Fruit fly (Drosophila melanogaster) whole organism, embryonic: ENCODE measurements around the gene cpx.

Experiments used
- BtbVII ChIP-seq: fragments of 200-800 bp; sonication (Bioruptor generic); optimal IDR thresholded peaks from 3 replicates; lab custom pipeline; 2017; ENCODE audit warnings: missing biosample characterization, mild to moderate bottlenecking, missing genetic modification characterization
- CG10267 ChIP-seq: fragments of 200-800 bp; sonication (Bioruptor generic); optimal IDR thresholded peaks from 2 replicates; lab custom pipeline; 2018; ENCODE audit warnings: missing biosample characterization, mild to moderate bottlenecking, missing genetic modification characterization, moderate library complexity
- CG10979 ChIP-seq: fragments of 200-800 bp; sonication (Bioruptor generic); optimal IDR thresholded peaks from 2 replicates; lab custom pipeline; 2018; ENCODE audit warnings: missing biosample characterization, mild to moderate bottlenecking, missing genetic modification characterization, moderate library complexity
- CG12104 ChIP-seq: fragments of 200-800 bp; sonication (Bioruptor generic); optimal IDR thresholded peaks from 3 replicates; lab custom pipeline; 2016; ENCODE audit warnings: missing biosample characterization, missing genetic modification characterization
- CG13123 ChIP-seq: fragments of 200-800 bp; sonication (Bioruptor generic); optimal IDR thresholded peaks from 2 replicates; lab custom pipeline; 2016; ENCODE audit warnings: missing biosample characterization, missing genetic modification characterization
- CG1529 ChIP-seq: fragments of 200-800 bp; sonication (Bioruptor generic); optimal IDR thresholded peaks from 3 replicates; lab custom pipeline; 2018; ENCODE audit warnings: missing biosample characterization, missing genetic modification characterization
- CG17568 ChIP-seq: fragments of 200-800 bp; sonication (Bioruptor generic); optimal IDR thresholded peaks from 2 replicates; lab custom pipeline; 2018; ENCODE audit warnings: missing biosample characterization, mild to moderate bottlenecking, missing genetic modification characterization, moderate library complexity
- CG17829 ChIP-seq: fragments of 200-800 bp; optimal IDR thresholded peaks from 2 replicates; lab custom pipeline; 2019; ENCODE audit warnings: missing biosample characterization, mild to moderate bottlenecking, missing genetic modification characterization, moderate library complexity
- CG1792 ChIP-seq: fragments of 200-800 bp; sonication (Bioruptor generic); optimal IDR thresholded peaks from 2 replicates; lab custom pipeline; 2016; ENCODE audit warnings: missing biosample characterization, missing genetic modification characterization
- CG18011 ChIP-seq: fragments of 200-800 bp; sonication (Bioruptor generic); optimal IDR thresholded peaks from 2 replicates; lab custom pipeline; 2017; ENCODE audit warnings: missing biosample characterization, missing genetic modification characterization, mild to moderate bottlenecking, moderate library complexity, missing genotype
- CG31365 ChIP-seq: fragments of 200-800 bp; sonication (Bioruptor generic); optimal IDR thresholded peaks from 2 replicates; lab custom pipeline; 2018; ENCODE audit warnings: missing biosample characterization, mild to moderate bottlenecking, missing genetic modification characterization
- CG34422 ChIP-seq: fragments of 200-800 bp; sonication (Bioruptor generic); IDR thresholded peaks from 3 replicates; pipeline ENCODE4 v1.3.6; 2022; ENCODE audit warnings: missing biosample characterization, missing genetic modification characterization
- CG4328 ChIP-seq: fragments of 200-800 bp; sonication (Bioruptor generic); optimal IDR thresholded peaks from 3 replicates; lab custom pipeline; 2017; ENCODE audit warnings: missing biosample characterization, missing genetic modification reagents, missing genetic modification characterization
- CG43689 ChIP-seq: fragments of 200-800 bp; sonication (Bioruptor generic); IDR thresholded peaks from 2 replicates; pipeline ENCODE4 v1.3.6; 2022; ENCODE audit warnings: missing biosample characterization, missing genetic modification characterization
- CG4707 ChIP-seq: fragments of 200-800 bp; sonication (Bioruptor generic); optimal IDR thresholded peaks from 2 replicates; lab custom pipeline; 2018; ENCODE audit warnings: missing biosample characterization, mild to moderate bottlenecking, missing genetic modification characterization, moderate library complexity
- CG4820 ChIP-seq: fragments of 200-800 bp; sonication (Bioruptor generic); optimal IDR thresholded peaks from 3 replicates; lab custom pipeline; 2016; ENCODE audit warnings: missing biosample characterization, missing genetic modification characterization
- CG7357 ChIP-seq: fragments of 200-800 bp; sonication (Bioruptor generic); IDR thresholded peaks from 3 replicates; pipeline ENCODE4 v1.3.6; 2022; ENCODE audit warnings: missing biosample characterization, missing genetic modification characterization
- CG8765 ChIP-seq: fragments of 200-800 bp; sonication (Bioruptor generic); IDR thresholded peaks from 2 replicates; pipeline ENCODE4 v1.3.6; 2022; ENCODE audit warnings: missing biosample characterization, missing genetic modification characterization
- CTCF ChIP-seq: fragments of 200-800 bp; sonication (Bioruptor generic); optimal IDR thresholded peaks from 2 replicates; lab custom pipeline; 2017; ENCODE audit warnings: missing biosample characterization, mild to moderate bottlenecking, missing genetic modification characterization, moderate library complexity
- Dip2 ChIP-seq: fragments of 200-800 bp; sonication (Bioruptor generic); IDR thresholded peaks from 2 replicates; pipeline ENCODE4 v1.3.6; 2022; ENCODE audit warnings: missing biosample characterization, missing genetic modification characterization
- Dp ChIP-seq: fragments of 200-800 bp; sonication (Bioruptor generic); optimal IDR thresholded peaks from 2 replicates; lab custom pipeline; 2018; ENCODE audit warnings: missing biosample characterization, mild to moderate bottlenecking, missing genetic modification characterization, moderate library complexity
- H15 ChIP-seq: fragments of 200-800 bp; sonication (Bioruptor generic); IDR thresholded peaks from 3 replicates; pipeline ENCODE4 v1.3.6; 2022; ENCODE audit warnings: missing biosample characterization, missing genetic modification characterization
- Hand ChIP-seq: fragments of 200-800 bp; sonication (Bioruptor generic); optimal IDR thresholded peaks from 2 replicates; lab custom pipeline; 2017; ENCODE audit warnings: mild to moderate bottlenecking, missing biosample characterization, missing genetic modification reagents, missing genetic modification characterization
- Hey ChIP-seq: fragments of 200-800 bp; sonication (Bioruptor generic); optimal IDR thresholded peaks from 3 replicates; lab custom pipeline; 2018; ENCODE audit warnings: missing biosample characterization, mild to moderate bottlenecking, missing genetic modification characterization
- HmgZ ChIP-seq: fragments of 200-800 bp; sonication (Bioruptor generic); optimal IDR thresholded peaks from 2 replicates; lab custom pipeline; 2018; ENCODE audit warnings: missing biosample characterization, mild to moderate bottlenecking, missing genetic modification characterization
- Hmr ChIP-seq: fragments of 200-800 bp; sonication (Bioruptor generic); optimal IDR thresholded peaks from 3 replicates; lab custom pipeline; 2017; ENCODE audit warnings: mild to moderate bottlenecking, missing biosample characterization, missing genetic modification reagents, missing genetic modification characterization
- Hr3 ChIP-seq: fragments of 200-800 bp; sonication (Bioruptor generic); optimal IDR thresholded peaks from 3 replicates; lab custom pipeline; 2016; ENCODE audit warnings: missing biosample characterization, missing genetic modification characterization
- MBD-R2 ChIP-seq: fragments of 200-800 bp; sonication (Bioruptor generic); IDR thresholded peaks from 2 replicates; pipeline ENCODE4 v1.3.6; 2022; ENCODE audit warnings: missing biosample characterization, missing genetic modification characterization
- Max ChIP-seq: fragments of 200-800 bp; sonication (Bioruptor generic); optimal IDR thresholded peaks from 2 replicates; lab custom pipeline; 2016; ENCODE audit warnings: missing biosample characterization, mild to moderate bottlenecking, missing genetic modification characterization
- Sin3A ChIP-seq: fragments of >200 bp; optimal IDR thresholded peaks from 2 replicates; lab custom pipeline; 2018
- Sox100B ChIP-seq: fragments of 200-800 bp; sonication (Bioruptor generic); optimal IDR thresholded peaks from 3 replicates; lab custom pipeline; 2018; ENCODE audit warnings: missing biosample characterization, mild to moderate bottlenecking, missing genetic modification characterization
- Sox102F ChIP-seq: fragments of 200-800 bp; sonication (Bioruptor generic); optimal IDR thresholded peaks from 2 replicates; lab custom pipeline; 2018; ENCODE audit warnings: missing biosample characterization, mild to moderate bottlenecking, missing genetic modification characterization, moderate library complexity
- ara ChIP-seq: fragments of 200-800 bp; sonication (Bioruptor generic); IDR thresholded peaks from 2 replicates; pipeline ENCODE4 v1.3.6; 2022; ENCODE audit warnings: missing biosample characterization, missing genetic modification characterization
- cad ChIP-seq: fragments of >200 bp; optimal IDR thresholded peaks from 2 replicates; lab custom pipeline; 2017; ENCODE audit warnings: missing biosample characterization, missing genetic modification characterization
- cwo ChIP-seq: fragments of 200-800 bp; sonication (Bioruptor generic); optimal IDR thresholded peaks from 3 replicates; lab custom pipeline; 2017; ENCODE audit warnings: missing biosample characterization, missing genetic modification characterization, mild to moderate bottlenecking, moderate library complexity, missing genetic modification reagents
- disco-r ChIP-seq: fragments of 200-800 bp; sonication (Bioruptor generic); optimal IDR thresholded peaks from 2 replicates; lab custom pipeline; 2016; ENCODE audit warnings: missing biosample characterization, missing genetic modification characterization
- dpn ChIP-seq, 2 experiments: fragments of 200-800 bp; sonication (Bioruptor generic); optimal IDR thresholded peaks; 3 replicates each; lab custom pipeline; 2016; ENCODE audit warnings: missing biosample characterization in 2 of 2, missing genetic modification characterization in 2 of 2
- en ChIP-seq: fragments of 200-800 bp; sonication (Bioruptor generic); optimal IDR thresholded peaks from 2 replicates; lab custom pipeline; 2016; ENCODE audit warnings: missing biosample characterization, missing genetic modification characterization
- esg ChIP-seq: fragments of 200-800 bp; sonication (Bioruptor generic); conservative IDR thresholded peaks from 2 replicates; pipeline ENCODE4 v1.3.6; 2022; ENCODE audit warnings: missing biosample characterization, missing genetic modification characterization
- fd64A ChIP-seq: fragments of 200-800 bp; sonication (Bioruptor generic); optimal IDR thresholded peaks from 3 replicates; lab custom pipeline; 2018; ENCODE audit warnings: missing biosample characterization, mild to moderate bottlenecking, missing genetic modification characterization
- gem ChIP-seq: fragments of 200-800 bp; sonication (Bioruptor generic); optimal IDR thresholded peaks from 2 replicates; lab custom pipeline; 2019; ENCODE audit warnings: missing biosample characterization, mild to moderate bottlenecking, missing genetic modification characterization, moderate library complexity
- insv ChIP-seq, 2 experiments: fragments of 200-800 bp; sonication (Bioruptor generic); optimal IDR thresholded peaks; 3 replicates each; lab custom pipeline; 2016 to 2018; ENCODE audit warnings: missing biosample characterization in 2 of 2, missing genetic modification characterization in 2 of 2
- odd ChIP-seq: fragments of 200-800 bp; sonication (Bioruptor generic); optimal IDR thresholded peaks from 2 replicates; lab custom pipeline; 2017; ENCODE audit warnings: missing biosample characterization, mild to moderate bottlenecking, missing genetic modification characterization
- row ChIP-seq: fragments of 200-800 bp; sonication (Bioruptor generic); IDR thresholded peaks from 3 replicates; pipeline ENCODE4 v1.3.6; 2022; ENCODE audit warnings: missing biosample characterization, missing genetic modification characterization
- run ChIP-seq: fragments of 200-800 bp; sonication (Bioruptor generic); optimal IDR thresholded peaks from 3 replicates; lab custom pipeline; 2018; ENCODE audit warnings: missing biosample characterization, mild to moderate bottlenecking, missing genetic modification characterization
- sc ChIP-seq, 3 experiments: fragments of >200 bp in 2 of 3; fragments of 200-800 bp in 1 of 3; sonication (Bioruptor generic) in 1 of 3; optimal IDR thresholded peaks; 2 replicates in 2 of 3; 3 replicates in 1 of 3; lab custom pipeline; 2017; ENCODE audit warnings: mild to moderate bottlenecking in 1 of 3, missing biosample characterization in 1 of 3, missing genetic modification characterization in 1 of 3, missing genetic modification reagents in 1 of 3
- slbo ChIP-seq: fragments of 200-800 bp; sonication (Bioruptor generic); IDR thresholded peaks from 2 replicates; pipeline ENCODE4 v1.3.6; 2022; ENCODE audit warnings: missing biosample characterization, missing genetic modification characterization
- tap ChIP-seq: fragments of 200-800 bp; optimal IDR thresholded peaks from 3 replicates; lab custom pipeline; 2019; ENCODE audit warnings: missing biosample characterization, mild to moderate bottlenecking, missing genetic modification characterization, moderate library complexity
- toy ChIP-seq: fragments of 200-800 bp; sonication (Bioruptor generic); IDR thresholded peaks from 2 replicates; pipeline ENCODE4 v1.3.6; 2022; ENCODE audit warnings: missing biosample characterization, missing genetic modification characterization
- zf30C ChIP-seq: fragments of 200-800 bp; sonication (Bioruptor generic); optimal IDR thresholded peaks from 3 replicates; lab custom pipeline; 2018; ENCODE audit warnings: missing biosample characterization, mild to moderate bottlenecking, missing genetic modification characterization
- zfh1 ChIP-seq: fragments of 200-800 bp; sonication (Bioruptor generic); IDR thresholded peaks from 3 replicates; pipeline ENCODE4 v1.3.6; 2022; ENCODE audit warnings: missing biosample characterization, missing genetic modification characterization

cpx gene

DNA sequence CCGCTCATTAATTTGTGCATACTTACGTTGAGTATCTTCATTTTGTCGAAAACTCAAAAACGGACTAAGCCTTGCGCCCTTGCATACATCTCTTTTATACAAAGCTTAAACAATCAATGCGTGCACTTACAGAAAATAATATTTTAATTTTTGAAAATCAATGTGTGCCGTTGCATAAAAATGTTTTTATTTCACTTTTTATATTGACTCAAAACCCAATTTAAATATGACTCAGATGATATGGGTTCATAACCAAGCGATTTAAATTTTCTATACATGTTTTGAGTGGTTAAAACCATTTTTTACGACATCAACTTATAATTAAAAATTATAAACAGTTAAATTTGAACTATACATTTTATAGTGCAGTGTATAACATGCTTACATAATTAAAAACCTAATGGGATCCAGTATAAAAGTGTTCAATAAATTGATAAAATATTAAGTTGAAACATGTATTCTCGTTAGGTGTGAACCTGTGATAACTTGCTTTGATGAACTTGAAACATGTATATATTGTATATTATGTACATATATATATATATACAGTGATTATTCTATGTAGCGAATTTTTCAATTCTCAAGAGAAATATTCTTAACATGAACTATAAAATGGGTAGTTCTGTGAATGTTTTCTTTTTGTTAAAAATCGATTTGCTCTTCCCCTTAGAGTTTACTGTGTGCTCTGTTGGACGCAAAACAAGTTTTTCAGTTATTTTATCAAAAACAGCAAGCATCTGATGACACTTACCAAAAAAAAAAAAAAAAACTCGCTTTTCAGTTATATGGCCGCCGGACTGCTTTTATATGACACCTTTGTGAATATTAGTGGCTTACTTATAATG lies 36.7 kb upstream of the cpx start, which contains the start of gene CG34305 (continued):
- TF ChIP-seq HmgZ (tag; lab: Kevin White, UChicago) = no peak
- TF ChIP-seq Dip2 = no peak
- no peak for TF ChIP-seq Hand (GFP tag; lab: Kevin White, UChicago)
- no peak for TF ChIP-seq dpn (GFP tag; optimal IDR thresholded peaks at IDR 0.05; lab: Kevin White, UChicago)
- TF ChIP-seq fd64A = no peak
- 0 out of 3 replicates have a peak, but pooled peaks have one; percentile 24 for TF ChIP-seq row (GFP tag; lab: Robert Waterston, UW)
- TF ChIP-seq odd (GFP tag; lab: Kevin White, UChicago) = no peak
- TF ChIP-seq sc (optimal IDR thresholded peaks at IDR 0.05; lab: Kevin White, UChicago) = no peak
- TF ChIP-seq sc (GFP tag; optimal IDR thresholded peaks at IDR 0.05; lab: Kevin White, UChicago) = no peak
- TF ChIP-seq CG10267 = no peak
- TF ChIP-seq toy (GFP tag; lab: Robert Waterston, UW) = no peak
- no peak for TF ChIP-seq Sin3A (lab: Kevin White, UChicago)
- no peak for TF ChIP-seq tap (tag; lab: Kevin White, UChicago)
- TF ChIP-seq CG8765 (GFP tag; lab: Robert Waterston, UW) = no peak
- peak; percentile 51 for TF ChIP-seq Sox102F (GFP tag; lab: Kevin White, UChicago)
- TF ChIP-seq CG12104 (GFP tag; lab: Kevin White, UChicago) = no peak
- no peak for TF ChIP-seq CG31365 (tag; lab: Kevin White, UChicago)
- peak; percentile 25 for TF ChIP-seq Hmr (GFP tag; lab: Kevin White, UChicago)
- TF ChIP-seq MBD-R2 = no peak
- TF ChIP-seq Max (GFP tag; lab: Kevin White, UChicago) = no peak
- no peak for TF ChIP-seq CG10979 (tag; lab: Kevin White, UChicago)
- TF ChIP-seq CG17829 (tag; lab: Kevin White, UChicago) = peak; percentile 5
- no peak for TF ChIP-seq CG7357
- no peak for TF ChIP-seq disco-r (GFP tag; lab: Kevin White, UChicago)
- TF ChIP-seq Sox100B = no peak
- TF ChIP-seq CG43689 (GFP tag; lab: Robert Waterston, UW) = no peak
- TF ChIP-seq en = no peak
- TF ChIP-seq ara (GFP tag; lab: Robert Waterston, UW) = no peak
- TF ChIP-seq CG13123 (GFP tag; lab: Kevin White, UChicago) = no peak
- TF ChIP-seq CG17568 (GFP tag; lab: Kevin White, UChicago) = no peak
- no peak for TF ChIP-seq Dp (GFP tag; lab: Kevin White, UChicago)
- no peak for TF ChIP-seq CG4328 (GFP tag; lab: Kevin White, UChicago)
- no peak for TF ChIP-seq gem (tag; lab: Kevin White, UChicago)
- no peak for TF ChIP-seq Hr3 (GFP tag; lab: Kevin White, UChicago)
- no peak for TF ChIP-seq insv (GFP tag; optimal IDR thresholded peaks at IDR 0.05; lab: Kevin White, UChicago)
- TF ChIP-seq esg = no peak
- no peak for TF ChIP-seq Hey (tag; lab: Kevin White, UChicago)
- no peak for TF ChIP-seq CG4707 (GFP tag; lab: Kevin White, UChicago)
- no peak for TF ChIP-seq zf30C (GFP tag; lab: Kevin White, UChicago)
- no peak for TF ChIP-seq CG34422 (GFP tag; lab: Robert Waterston, UW)
- no peak for TF ChIP-seq CG1792 (GFP tag; lab: Kevin White, UChicago)
- TF ChIP-seq run = no peak
- TF ChIP-seq slbo (GFP tag; lab: Robert Waterston, UW) = peak; percentile 37
- no peak for TF ChIP-seq zfh1 (GFP tag; lab: Robert Waterston, UW)
- no peak for TF ChIP-seq H15 (GFP tag; lab: Robert Waterston, UW)
- no peak for TF ChIP-seq BtbVII (GFP tag; lab: Kevin White, UChicago)
- no peak for TF ChIP-seq CG18011 (GFP tag; lab: Kevin White, UChicago)
- no peak for TF ChIP-seq CG1529 (GFP tag; lab: Kevin White, UChicago)
- no peak for TF ChIP-seq cwo
- no peak for TF ChIP-seq CTCF (GFP tag; lab: Kevin White, UChicago)
- no peak for TF ChIP-seq cad
- no peak for TF ChIP-seq CG4820 (GFP tag; lab: Kevin White, UChicago)
